Worm (Caenorhabditis elegans) whole organism, young adult: ENCODE measurements around the gene emb-30.

Source experiments
- B0336.3 ChIP-seq: fragments of 200-800 bp; sonication (Bioruptor generic); IDR thresholded peaks from 2 replicates; pipeline ENCODE4 v1.3.6; 2022; ENCODE audit warnings: missing genetic modification characterization, missing compliant biosample characterization
- D2030.7 ChIP-seq: fragments of 200-800 bp; sonication (Bioruptor generic); IDR thresholded peaks from 2 replicates; pipeline ENCODE4 v1.3.6; 2022; ENCODE audit warnings: missing genetic modification reagents, missing genetic modification characterization, missing compliant biosample characterization
- F33H1.4 ChIP-seq: fragments of 200-800 bp; sonication (Bioruptor generic); IDR thresholded peaks from 2 replicates; pipeline ENCODE4 v1.3.6; 2022; ENCODE audit warnings: missing genetic modification reagents, missing genetic modification characterization, missing compliant biosample characterization
- F49E8.2 ChIP-seq: sonication (generic microtip); optimal IDR thresholded peaks from 3 replicates; lab custom pipeline; 2017; ENCODE audit warnings: missing genetic modification characterization, mild to moderate bottlenecking, missing compliant biosample characterization, antibody characterized with exemption, moderate library complexity; ENCODE audit not compliant: insufficient read depth
- F55B11.4 ChIP-seq: sonication (generic microtip); optimal IDR thresholded peaks from 2 replicates; lab custom pipeline; 2016; ENCODE audit warnings: missing compliant biosample characterization, missing genetic modification characterization, borderline replicate concordance; ENCODE audit not compliant: insufficient read depth
- K11D2.4 ChIP-seq: fragments of 200-800 bp; sonication (Bioruptor generic); IDR thresholded peaks from 2 replicates; pipeline ENCODE4 v1.3.6; 2022; ENCODE audit warnings: missing genetic modification reagents, missing genetic modification characterization, missing compliant biosample characterization
- Y53G8AR.9 ChIP-seq: fragments of 200-800 bp; sonication (Bioruptor generic); conservative IDR thresholded peaks from 2 replicates; pipeline ENCODE4 v1.3.6; 2022; ENCODE audit warnings: missing genetic modification reagents, missing genetic modification characterization, missing compliant biosample characterization
- Y95B8A.8 ChIP-seq: fragments of 200-800 bp; sonication (Bioruptor generic); IDR thresholded peaks from 2 replicates; pipeline ENCODE4 v1.3.6; 2022; ENCODE audit warnings: missing genetic modification reagents, missing genetic modification characterization, missing compliant biosample characterization
- attf-6 ChIP-seq: fragments of 200-800 bp; sonication (Bioruptor generic); IDR thresholded peaks from 2 replicates; pipeline ENCODE4 v1.3.6; 2022; ENCODE audit warnings: missing genetic modification reagents, missing genetic modification characterization, missing compliant biosample characterization
- cebp-1 ChIP-seq, 2 experiments: fragments of 200-800 bp in 1 of 2; sonication (Bioruptor generic) in 1 of 2; sonication (generic microtip) in 1 of 2; IDR thresholded peaks in 1 of 2; optimal IDR thresholded peaks in 1 of 2; 2 replicates each; pipeline versions ENCODE4 v1.3.6 to Lab custom; 2017 to 2022; ENCODE audit warnings: missing compliant biosample characterization in 2 of 2, missing genetic modification characterization in 2 of 2, mild to moderate bottlenecking in 1 of 2, missing genetic modification reagents in 1 of 2, moderate library complexity in 1 of 2
- ceh-100 ChIP-seq: fragments of 200-800 bp; sonication (Bioruptor generic); IDR thresholded peaks from 2 replicates; pipeline ENCODE4 v1.3.6; 2022; ENCODE audit warnings: missing genetic modification reagents, missing genetic modification characterization, missing compliant biosample characterization
- ceh-58 ChIP-seq: fragments of 200-800 bp; sonication (Bioruptor generic); IDR thresholded peaks from 2 replicates; pipeline ENCODE4 v1.3.6; 2022; ENCODE audit warnings: missing genetic modification characterization, missing compliant biosample characterization
- efl-1 ChIP-seq: fragments of 150-350 bp; optimal IDR thresholded peaks from 2 replicates; lab custom pipeline; 2014; ENCODE audit warnings: missing biosample characterization, missing genetic modification reagents, missing genetic modification characterization
- ekl-4 ChIP-seq: fragments of 200-800 bp; sonication (Bioruptor generic); IDR thresholded peaks from 2 replicates; pipeline ENCODE4 v1.3.6; 2022; ENCODE audit warnings: missing genetic modification reagents, missing genetic modification characterization, missing compliant biosample characterization
- him-1 ChIP-seq: sonication (generic microtip); optimal IDR thresholded peaks from 2 replicates; lab custom pipeline; 2016; ENCODE audit warnings: missing genotype, missing genetic modification reagents, missing genetic modification characterization, missing compliant biosample characterization
- hmg-1.2 ChIP-seq: fragments of 200-800 bp; sonication (Bioruptor generic); IDR thresholded peaks from 2 replicates; pipeline ENCODE4 v1.3.6; 2022; ENCODE audit warnings: missing genetic modification reagents, missing genetic modification characterization, missing compliant biosample characterization
- hrde-1 ChIP-seq: sonication (generic microtip); optimal IDR thresholded peaks from 2 replicates; lab custom pipeline; 2016; ENCODE audit warnings: missing genetic modification characterization, mild to moderate bottlenecking, missing compliant biosample characterization, moderate library complexity, missing genotype, missing genetic modification reagents, borderline replicate concordance
- hsf-1 ChIP-seq: fragments of 200-800 bp; sonication (Bioruptor generic); IDR thresholded peaks from 2 replicates; pipeline ENCODE4 v1.3.6; 2022; ENCODE audit warnings: missing genetic modification reagents, missing genetic modification characterization, missing compliant biosample characterization
- lag-1 ChIP-seq: fragments of 200-800 bp; sonication (Bioruptor generic); IDR thresholded peaks from 2 replicates; pipeline ENCODE4 v1.3.6; 2022; ENCODE audit warnings: missing genetic modification reagents, missing genetic modification characterization, missing compliant biosample characterization
- lin-26 ChIP-seq: fragments of 200-800 bp; sonication (Bioruptor generic); IDR thresholded peaks from 2 replicates; pipeline ENCODE4 v1.3.6; 2022; ENCODE audit warnings: missing genetic modification reagents, missing genetic modification characterization, missing compliant biosample characterization
- lin-35 ChIP-seq, 3 experiments: fragments of 150-350 bp in 2 of 3; sonication (generic microtip) in 1 of 3; optimal IDR thresholded peaks; 2 replicates each; lab custom pipeline; 2014 to 2018; ENCODE audit warnings: missing biosample characterization in 3 of 3, missing genetic modification characterization in 3 of 3, missing genetic modification reagents in 3 of 3
- lin-54 ChIP-seq: fragments of 200-800 bp; sonication (Bioruptor generic); optimal IDR thresholded peaks from 2 replicates; lab custom pipeline; 2018; ENCODE audit warnings: mild to moderate bottlenecking, missing genetic modification characterization, missing compliant biosample characterization
- madf-3 ChIP-seq: fragments of 200-800 bp; sonication (Bioruptor generic); IDR thresholded peaks from 2 replicates; pipeline ENCODE4 v1.3.6; 2022; ENCODE audit warnings: missing genetic modification reagents, missing genetic modification characterization, missing compliant biosample characterization
- madf-6 ChIP-seq: fragments of 200-800 bp; sonication (Bioruptor generic); IDR thresholded peaks from 2 replicates; pipeline ENCODE4 v1.3.6; 2022; ENCODE audit warnings: missing genetic modification reagents, missing genetic modification characterization, missing compliant biosample characterization
- madf-8 ChIP-seq: fragments of 200-800 bp; sonication (Bioruptor generic); conservative IDR thresholded peaks from 2 replicates; pipeline ENCODE4 v1.3.6; 2022; ENCODE audit warnings: missing genetic modification reagents, missing genetic modification characterization, missing compliant biosample characterization
- mcd-1 ChIP-seq: fragments of 200-800 bp; sonication (Bioruptor generic); IDR thresholded peaks from 2 replicates; pipeline ENCODE4 v1.3.6; 2022; ENCODE audit warnings: missing genetic modification reagents, missing genetic modification characterization, missing compliant biosample characterization
- nfya-2 ChIP-seq: fragments of 200-800 bp; sonication (Bioruptor generic); IDR thresholded peaks from 2 replicates; pipeline ENCODE4 v1.3.6; 2022; ENCODE audit warnings: missing genetic modification reagents, missing genetic modification characterization, missing compliant biosample characterization
- rcor-1 ChIP-seq: fragments of 200-800 bp; sonication (Bioruptor generic); IDR thresholded peaks from 2 replicates; pipeline ENCODE4 v1.3.6; 2022; ENCODE audit warnings: missing genetic modification reagents, missing genetic modification characterization, missing compliant biosample characterization
- snpc-1.1 ChIP-seq: sonication (generic microtip); optimal IDR thresholded peaks from 2 replicates; lab custom pipeline; 2017; ENCODE audit warnings: missing genetic modification characterization, mild to moderate bottlenecking, missing compliant biosample characterization, antibody characterized with exemption, moderate library complexity, missing genotype, missing genetic modification reagents; ENCODE audit not compliant: insufficient read depth
- snpc-3.4 ChIP-seq: sonication (generic microtip); optimal IDR thresholded peaks from 2 replicates; lab custom pipeline; 2017; ENCODE audit warnings: missing genetic modification characterization, mild to moderate bottlenecking, missing compliant biosample characterization, antibody characterized with exemption, moderate library complexity, missing genotype, missing genetic modification reagents
- somi-1 ChIP-seq: fragments of 200-800 bp; sonication (Bioruptor generic); optimal IDR thresholded peaks from 2 replicates; lab custom pipeline; 2018; ENCODE audit warnings: mild to moderate bottlenecking, missing genetic modification characterization, missing compliant biosample characterization
- tbp1 ChIP-seq: fragments of 200-800 bp; sonication (Bioruptor generic); optimal IDR thresholded peaks from 2 replicates; lab custom pipeline; 2018; ENCODE audit warnings: mild to moderate bottlenecking, missing genetic modification characterization, missing compliant biosample characterization
- tlf-1 ChIP-seq: fragments of 200-800 bp; sonication (Bioruptor generic); optimal IDR thresholded peaks from 2 replicates; lab custom pipeline; 2018; ENCODE audit warnings: mild to moderate bottlenecking, missing genetic modification characterization, missing compliant biosample characterization
- xnd-1 ChIP-seq: sonication (generic microtip); optimal IDR thresholded peaks from 2 replicates; lab custom pipeline; 2016; ENCODE audit warnings: missing genotype, missing genetic modification reagents, missing genetic modification characterization, missing compliant biosample characterization
- zfh-2 ChIP-seq: fragments of 200-800 bp; sonication (Bioruptor generic); conservative IDR thresholded peaks from 2 replicates; pipeline ENCODE4 v1.3.6; 2022; ENCODE audit warnings: missing genetic modification reagents, missing genetic modification characterization, missing compliant biosample characterization
- ztf-26 ChIP-seq: sonication (generic microtip); optimal IDR thresholded peaks from 2 replicates; lab custom pipeline; 2017; ENCODE audit warnings: missing genetic modification characterization, missing compliant biosample characterization
- ztf-6 ChIP-seq: fragments of 200-800 bp; sonication (Bioruptor generic); IDR thresholded peaks from 2 replicates; pipeline ENCODE4 v1.3.6; 2022; ENCODE audit warnings: missing genetic modification reagents, missing genetic modification characterization, missing compliant biosample characterization

Gene emb-30

ce11 chrIII:9390924-9391323 is 50.3 kb downstream of the emb-30 start:
- TF ChIP-seq F49E8.2 (tag; lab: Kevin White, UChicago) (peak; percentile 23), tbp1 (GFP tag; lab: Kevin White, UChicago) (peak; percentile 12), snpc-3.4 (tag; lab: Kevin White, UChicago) (peak; percentile 54), D2030.7 (GFP tag; lab: Robert Waterston, UW) (peak; percentile 31; the same call in 1 of the 2 replicates), Y53G8AR.9 (peak; percentile 79), lin-26 (GFP tag; lab: Robert Waterston, UW) (0 out of 2 replicates have a peak, but pooled peaks have one; percentile 23), madf-3 (GFP tag; lab: Robert Waterston, UW) (peak; percentile 48; the same call in 1 of the 2 replicates), madf-8 (GFP tag; lab: Robert Waterston, UW) (peak; percentile 46), hrde-1 (tag; lab: Kevin White, UChicago) (peak; percentile 23), ekl-4 (GFP tag; lab: Robert Waterston, UW) (peak; percentile 62; the same call in 1 of the 2 replicates), zfh-2 (GFP tag; lab: Robert Waterston, UW) (0 out of 2 replicates have a peak, but pooled peaks have one; percentile 30), lag-1 (GFP tag; lab: Robert Waterston, UW) (no peak), rcor-1 (GFP tag; lab: Robert Waterston, UW) (0 out of 2 replicates have a peak, but pooled peaks have one; percentile 7), Y95B8A.8 (GFP tag; lab: Robert Waterston, UW) (peak; percentile 31; the same call in 1 of the 2 replicates), hmg-1.2 (GFP tag; lab: Robert Waterston, UW) (peak; percentile 41; the same call in 1 of the 2 replicates), snpc-1.1 (tag; lab: Kevin White, UChicago) (no peak), tlf-1 (GFP tag; lab: Kevin White, UChicago) (peak; percentile 22), hsf-1 (peak; percentile 73; the same call in 1 of the 2 replicates), cebp-1 (GFP tag; IDR thresholded peaks at IDR 0.05; lab: Robert Waterston, UW) (no peak), cebp-1 (tag; optimal IDR thresholded peaks at IDR 0.05; lab: Kevin White, UChicago) (peak; percentile 30), F33H1.4 (GFP tag; lab: Robert Waterston, UW) (0 out of 2 replicates have a peak, but pooled peaks have one; percentile 13), B0336.3 (GFP tag; lab: Robert Waterston, UW) (peak; percentile 68), him-1 (no peak), lin-54 (GFP tag; lab: Kevin White, UChicago) (peak; percentile 59), efl-1 (GFP tag; lab: Kevin White, UChicago) (peak; percentile 19), madf-6 (GFP tag; lab: Robert Waterston, UW) (peak; percentile 82), ceh-58 (GFP tag; lab: Robert Waterston, UW) (no peak), ztf-26 (tag; lab: Kevin White, UChicago) (no peak), mcd-1 (peak; percentile 38; the same call in 1 of the 2 replicates), ceh-100 (0 out of 2 replicates have a peak, but pooled peaks have one; percentile 30), nfya-2 (0 out of 2 replicates have a peak, but pooled peaks have one; percentile 69), ztf-6 (GFP tag; lab: Robert Waterston, UW) (no peak), lin-35 (GFP tag; optimal IDR thresholded peaks at IDR 0.05; lab: Kevin White, UChicago) (peak in 1 of 3 experiments; percentile 25), xnd-1 (tag; lab: Kevin White, UChicago) (peak; percentile 35), somi-1 (no peak), K11D2.4 (peak; percentile 55; the same call in 1 of the 2 replicates), attf-6 (peak; percentile 61), F55B11.4 (tag; lab: Kevin White, UChicago) (no peak)
